Fruit fly (Drosophila melanogaster) whole organism, embryonic: ENCODE measurements around the gene kek6.

Source experiments
- Antp ChIP-seq: fragments of 200-800 bp; sonication (Bioruptor generic); optimal IDR thresholded peaks from 3 replicates; lab custom pipeline; 2016; ENCODE audit warnings: missing biosample characterization, missing genetic modification characterization
- CG10462 ChIP-seq: fragments of 200-800 bp; sonication (Bioruptor generic); optimal IDR thresholded peaks from 2 replicates; lab custom pipeline; 2016; ENCODE audit warnings: missing biosample characterization, missing genetic modification characterization
- CG11456 ChIP-seq: fragments of 200-800 bp; sonication (Bioruptor generic); IDR thresholded peaks from 3 replicates; pipeline ENCODE4 v1.3.6; 2022; ENCODE audit warnings: missing biosample characterization, missing genetic modification characterization
- CG11504 ChIP-seq: fragments of 200-800 bp; sonication (Bioruptor generic); optimal IDR thresholded peaks from 3 replicates; lab custom pipeline; 2019; ENCODE audit warnings: missing biosample characterization, mild to moderate bottlenecking, missing genetic modification characterization, moderate library complexity
- CG12104 ChIP-seq: fragments of 200-800 bp; sonication (Bioruptor generic); optimal IDR thresholded peaks from 3 replicates; lab custom pipeline; 2016; ENCODE audit warnings: missing biosample characterization, missing genetic modification characterization
- CG12219 ChIP-seq: fragments of 200-800 bp; sonication (Bioruptor generic); optimal IDR thresholded peaks from 3 replicates; lab custom pipeline; 2018; ENCODE audit warnings: missing biosample characterization, mild to moderate bottlenecking, missing genetic modification characterization
- CG12391 ChIP-seq: fragments of 200-800 bp; sonication (Bioruptor generic); optimal IDR thresholded peaks from 3 replicates; lab custom pipeline; 2018; ENCODE audit warnings: missing biosample characterization, mild to moderate bottlenecking, missing genetic modification characterization, moderate library complexity
- CG14965 ChIP-seq: fragments of 200-800 bp; sonication (Bioruptor generic); optimal IDR thresholded peaks from 2 replicates; lab custom pipeline; 2016; ENCODE audit warnings: missing biosample characterization, missing genetic modification characterization, borderline replicate concordance
- CG17328 ChIP-seq: fragments of 200-800 bp; sonication (Bioruptor generic); IDR thresholded peaks from 2 replicates; pipeline ENCODE4 v1.3.6; 2022; ENCODE audit warnings: missing biosample characterization, missing genetic modification characterization
- CG17568 ChIP-seq: fragments of 200-800 bp; sonication (Bioruptor generic); optimal IDR thresholded peaks from 2 replicates; lab custom pipeline; 2018; ENCODE audit warnings: missing biosample characterization, mild to moderate bottlenecking, missing genetic modification characterization, moderate library complexity
- CG31224 ChIP-seq: fragments of 200-800 bp; sonication (Bioruptor generic); IDR thresholded peaks from 2 replicates; pipeline ENCODE4 v1.3.6; 2022; ENCODE audit warnings: missing biosample characterization, missing genetic modification characterization
- CG3281 ChIP-seq: fragments of 200-800 bp; sonication (Bioruptor generic); optimal IDR thresholded peaks from 3 replicates; lab custom pipeline; 2017; ENCODE audit warnings: missing biosample characterization, mild to moderate bottlenecking, missing genetic modification characterization
- CG4820 ChIP-seq: fragments of 200-800 bp; sonication (Bioruptor generic); optimal IDR thresholded peaks from 3 replicates; lab custom pipeline; 2016; ENCODE audit warnings: missing biosample characterization, missing genetic modification characterization
- CG6683 ChIP-seq: fragments of 200-800 bp; sonication (Bioruptor generic); optimal IDR thresholded peaks from 2 replicates; lab custom pipeline; 2017; ENCODE audit warnings: missing biosample characterization, mild to moderate bottlenecking, missing genetic modification characterization, missing genetic modification reagents
- CG7745 ChIP-seq: fragments of 200-800 bp; sonication (Bioruptor generic); optimal IDR thresholded peaks from 2 replicates; lab custom pipeline; 2018; ENCODE audit warnings: missing biosample characterization, mild to moderate bottlenecking, missing genetic modification characterization, moderate library complexity
- CG8388 ChIP-seq: fragments of 200-800 bp; sonication (Bioruptor generic); optimal IDR thresholded peaks from 2 replicates; lab custom pipeline; 2019; ENCODE audit warnings: missing biosample characterization, mild to moderate bottlenecking, missing genetic modification characterization, moderate library complexity
- CG8924 ChIP-seq: fragments of 200-800 bp; optimal IDR thresholded peaks from 3 replicates; lab custom pipeline; 2019; ENCODE audit warnings: missing biosample characterization, mild to moderate bottlenecking, missing genetic modification characterization, moderate library complexity
- CHES-1-like ChIP-seq: fragments of 200-800 bp; sonication (Bioruptor generic); optimal IDR thresholded peaks from 2 replicates; lab custom pipeline; 2016; ENCODE audit warnings: missing biosample characterization, missing genetic modification characterization
- Doc2 ChIP-seq: fragments of 200-800 bp; sonication (Bioruptor generic); IDR thresholded peaks from 2 replicates; pipeline ENCODE4 v1.3.6; 2022; ENCODE audit warnings: missing biosample characterization, missing genetic modification characterization
- Gug ChIP-seq: fragments of 200-800 bp; sonication (Bioruptor generic); IDR thresholded peaks from 4 replicates; pipeline ENCODE4 v1.3.6; 2022; ENCODE audit warnings: missing biosample characterization, missing genetic modification characterization
- HmgZ ChIP-seq: fragments of 200-800 bp; sonication (Bioruptor generic); optimal IDR thresholded peaks from 2 replicates; lab custom pipeline; 2018; ENCODE audit warnings: missing biosample characterization, mild to moderate bottlenecking, missing genetic modification characterization
- Hr51 ChIP-seq, 2 experiments: fragments of 200-800 bp; sonication (Bioruptor generic); optimal IDR thresholded peaks; 2 replicates in 1 of 2; 3 replicates in 1 of 2; lab custom pipeline; 2016 to 2018; ENCODE audit warnings: missing biosample characterization in 2 of 2, missing genetic modification characterization in 2 of 2, mild to moderate bottlenecking in 1 of 2, moderate library complexity in 1 of 2
- Poxn ChIP-seq: fragments of 200-800 bp; sonication (Bioruptor generic); IDR thresholded peaks from 2 replicates; pipeline ENCODE4 v1.3.6; 2022; ENCODE audit warnings: missing biosample characterization, missing genetic modification characterization
- Scr ChIP-seq: fragments of 200-800 bp; sonication (Bioruptor generic); IDR thresholded peaks from 2 replicates; pipeline ENCODE4 v1.3.6; 2022; ENCODE audit warnings: missing biosample characterization, missing genetic modification characterization; ENCODE audit not compliant: partially characterized antibody
- Sox100B ChIP-seq: fragments of 200-800 bp; sonication (Bioruptor generic); optimal IDR thresholded peaks from 3 replicates; lab custom pipeline; 2018; ENCODE audit warnings: missing biosample characterization, mild to moderate bottlenecking, missing genetic modification characterization
- bigmax ChIP-seq: fragments of 200-800 bp; sonication (Bioruptor generic); optimal IDR thresholded peaks from 2 replicates; lab custom pipeline; 2018; ENCODE audit warnings: missing biosample characterization, mild to moderate bottlenecking, missing genetic modification characterization
- btn ChIP-seq: fragments of 200-800 bp; sonication (Bioruptor generic); optimal IDR thresholded peaks from 2 replicates; lab custom pipeline; 2016; ENCODE audit warnings: missing biosample characterization, missing genetic modification characterization
- da ChIP-seq: fragments of 200-800 bp; sonication (Bioruptor generic); optimal IDR thresholded peaks from 2 replicates; lab custom pipeline; 2016; ENCODE audit warnings: missing biosample characterization, missing genetic modification characterization
- dimm ChIP-seq: fragments of 200-800 bp; sonication (Bioruptor generic); IDR thresholded peaks from 2 replicates; pipeline ENCODE4 v1.3.6; 2022; ENCODE audit warnings: missing biosample characterization, missing genetic modification characterization
- esg ChIP-seq: fragments of 200-800 bp; sonication (Bioruptor generic); conservative IDR thresholded peaks from 2 replicates; pipeline ENCODE4 v1.3.6; 2022; ENCODE audit warnings: missing biosample characterization, missing genetic modification characterization
- exex ChIP-seq: fragments of 200-800 bp; sonication (Bioruptor generic); optimal IDR thresholded peaks from 4 replicates; lab custom pipeline; 2018; ENCODE audit warnings: missing biosample characterization, mild to moderate bottlenecking, missing genetic modification characterization, moderate library complexity
- h ChIP-seq: fragments of >200 bp; optimal IDR thresholded peaks from 2 replicates; lab custom pipeline; 2017
- hb ChIP-seq: fragments of 200-800 bp; sonication (Bioruptor generic); IDR thresholded peaks from 3 replicates; pipeline ENCODE4 v1.3.6; 2022; ENCODE audit warnings: missing biosample characterization, missing genetic modification characterization; ENCODE audit not compliant: partially characterized antibody
- her ChIP-seq: fragments of 200-800 bp; sonication (Bioruptor generic); optimal IDR thresholded peaks from 2 replicates; lab custom pipeline; 2016; ENCODE audit warnings: missing biosample characterization, missing genetic modification characterization
- jing ChIP-seq: fragments of 200-800 bp; sonication (Bioruptor generic); optimal IDR thresholded peaks from 2 replicates; lab custom pipeline; 2018; ENCODE audit warnings: missing biosample characterization, mild to moderate bottlenecking, missing genetic modification characterization
- kni ChIP-seq: fragments of 200-800 bp; sonication (Bioruptor generic); optimal IDR thresholded peaks from 3 replicates; lab custom pipeline; 2017; ENCODE audit warnings: mild to moderate bottlenecking, missing biosample characterization, missing genetic modification reagents, missing genetic modification characterization
- knrl ChIP-seq: fragments of 200-800 bp; sonication (Bioruptor generic); IDR thresholded peaks from 3 replicates; pipeline ENCODE4 v1.3.6; 2022; ENCODE audit warnings: missing biosample characterization, missing genetic modification characterization; ENCODE audit not compliant: partially characterized antibody
- phol ChIP-seq: fragments of 200-800 bp; sonication (Bioruptor generic); optimal IDR thresholded peaks from 3 replicates; lab custom pipeline; 2018; ENCODE audit warnings: missing biosample characterization, mild to moderate bottlenecking, missing genetic modification characterization, moderate library complexity
- pita ChIP-seq: fragments of 200-800 bp; sonication (Bioruptor generic); optimal IDR thresholded peaks from 2 replicates; lab custom pipeline; 2017; ENCODE audit warnings: missing biosample characterization, mild to moderate bottlenecking, missing genetic modification characterization
- schlank ChIP-seq: fragments of 200-800 bp; sonication (Bioruptor generic); optimal IDR thresholded peaks from 2 replicates; lab custom pipeline; 2018; ENCODE audit warnings: missing biosample characterization, mild to moderate bottlenecking, missing genetic modification characterization
- sens-2 ChIP-seq: fragments of 200-800 bp; sonication (Bioruptor generic); IDR thresholded peaks from 2 replicates; pipeline ENCODE4 v1.3.6; 2022; ENCODE audit warnings: missing biosample characterization, missing genetic modification characterization
- sisA ChIP-seq: fragments of 200-800 bp; sonication (Bioruptor generic); IDR thresholded peaks from 2 replicates; pipeline ENCODE4 v1.3.6; 2022; ENCODE audit warnings: missing biosample characterization, missing genetic modification characterization
- sna ChIP-seq: fragments of 200-800 bp; sonication (Bioruptor generic); IDR thresholded peaks from 2 replicates; pipeline ENCODE4 v1.3.6; 2022; ENCODE audit warnings: missing biosample characterization, missing genetic modification characterization; ENCODE audit not compliant: partially characterized antibody
- tna ChIP-seq: fragments of 200-800 bp; sonication (Bioruptor generic); IDR thresholded peaks from 2 replicates; pipeline ENCODE4 v1.3.6; 2022; ENCODE audit warnings: missing biosample characterization, missing genetic modification characterization; ENCODE audit not compliant: partially characterized antibody
- ttk ChIP-seq: fragments of 200-800 bp; sonication (Bioruptor generic); IDR thresholded peaks from 2 replicates; pipeline ENCODE4 v2.1.2; 2022; ENCODE audit warnings: missing biosample characterization, missing genetic modification characterization
- twi ChIP-seq: fragments of 200-800 bp; optimal IDR thresholded peaks from 2 replicates; lab custom pipeline; 2019; ENCODE audit warnings: missing biosample characterization, mild to moderate bottlenecking, missing genetic modification characterization, moderate library complexity
- unc-4 ChIP-seq: fragments of 200-800 bp; sonication (Bioruptor generic); IDR thresholded peaks from 2 replicates; pipeline ENCODE4 v1.3.6; 2022; ENCODE audit warnings: missing biosample characterization, missing genetic modification characterization; ENCODE audit not compliant: partially characterized antibody
- unpg ChIP-seq: fragments of 200-800 bp; sonication (Bioruptor generic); optimal IDR thresholded peaks from 3 replicates; lab custom pipeline; 2018; ENCODE audit warnings: missing biosample characterization, mild to moderate bottlenecking, missing genetic modification characterization, moderate library complexity
- vnd ChIP-seq: fragments of 200-800 bp; sonication (Bioruptor generic); IDR thresholded peaks from 3 replicates; pipeline ENCODE4 v1.3.6; 2022; ENCODE audit warnings: missing biosample characterization, missing genetic modification characterization; ENCODE audit not compliant: partially characterized antibody
- zfh2 ChIP-seq: fragments of 200-800 bp; sonication (Bioruptor generic); optimal IDR thresholded peaks from 2 replicates; lab custom pipeline; 2016; ENCODE audit warnings: missing biosample characterization, missing genetic modification characterization

kek6 gene

DNA sequence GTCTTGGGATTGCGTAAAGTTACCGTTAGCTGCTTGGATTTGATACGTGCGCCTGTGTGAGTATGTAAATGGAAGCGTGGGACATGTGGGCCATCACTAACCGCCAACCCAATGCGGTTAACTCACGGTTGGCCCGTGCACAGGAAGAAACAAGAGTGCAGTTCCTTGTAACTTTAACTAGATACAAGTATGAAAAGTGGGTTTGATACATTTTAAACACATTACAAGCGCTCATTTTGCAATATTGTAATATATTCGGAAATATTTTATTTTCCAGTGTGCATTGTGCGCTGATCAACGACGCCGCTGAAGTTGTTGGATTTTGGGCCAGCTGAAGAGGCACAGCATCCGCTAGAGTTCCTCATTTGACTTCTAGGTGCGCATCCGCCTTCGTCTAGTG, 65.8 kb downstream of the kek6 start (continued):
- TF ChIP-seq twi (no peak), bigmax (no peak), CG12219 (GFP tag; lab: Kevin White, UChicago) (peak; percentile 48), CG17328 (GFP tag; lab: Robert Waterston, UW) (peak; percentile 67), CG3281 (GFP tag; lab: Kevin White, UChicago) (no peak), CG6683 (GFP tag; lab: Kevin White, UChicago) (no peak), unpg (GFP tag; lab: Kevin White, UChicago) (peak; percentile 61), sens-2 (GFP tag; lab: Robert Waterston, UW) (no peak), kni (GFP tag; lab: Kevin White, UChicago) (no peak), CG11504 (tag; lab: Kevin White, UChicago) (peak; percentile 23), CG7745 (no peak), CHES-1-like (GFP tag; lab: Kevin White, UChicago) (no peak), HmgZ (no peak), dimm (GFP tag; lab: Robert Waterston, UW) (no peak), her (no peak), Scr (GFP tag; lab: Robert Waterston, UW) (no peak), ttk (GFP tag; lab: Robert Waterston, UW) (peak; percentile 62; the same call in 1 of the 2 replicates), Poxn (GFP tag; lab: Robert Waterston, UW) (no peak), sisA (GFP tag; lab: Robert Waterston, UW) (peak; percentile 58), zfh2 (GFP tag; lab: Kevin White, UChicago) (no peak), pita (GFP tag; lab: Kevin White, UChicago) (no peak), btn (no peak), Gug (GFP tag; lab: Robert Waterston, UW) (0 out of 4 replicates have a peak, but pooled peaks have one; percentile 18), Antp (peak; percentile 20), tna (GFP tag; lab: Robert Waterston, UW) (no peak), CG17568 (GFP tag; lab: Kevin White, UChicago) (no peak), CG4820 (GFP tag; lab: Kevin White, UChicago) (peak; percentile 28), schlank (no peak), phol (tag; lab: Kevin White, UChicago) (peak; percentile 42), jing (GFP tag; lab: Kevin White, UChicago) (no peak), Sox100B (GFP tag; lab: Kevin White, UChicago) (no peak), CG10462 (GFP tag; lab: Kevin White, UChicago) (no peak), unc-4 (GFP tag; lab: Robert Waterston, UW) (no peak), CG12104 (no peak), exex (tag; lab: Kevin White, UChicago) (no peak), sna (GFP tag; lab: Robert Waterston, UW) (no peak), Hr51 (GFP tag; optimal IDR thresholded peaks at IDR 0.05; lab: Kevin White, UChicago) (peak in 1 of 2 experiments; percentile 27), CG11456 (no peak), esg (0 out of 2 replicates have a peak, but pooled peaks have one; percentile 5), da (GFP tag; lab: Kevin White, UChicago) (no peak), hb (no peak), h (no peak), CG31224 (GFP tag; lab: Robert Waterston, UW) (no peak), CG8924 (tag; lab: Kevin White, UChicago) (peak; percentile 4), CG14965 (no peak), CG12391 (peak; percentile 49), vnd (GFP tag; lab: Robert Waterston, UW) (no peak), CG8388 (GFP tag; lab: Kevin White, UChicago) (peak; percentile 59), Doc2 (GFP tag; lab: Robert Waterston, UW) (no peak), knrl (GFP tag; lab: Robert Waterston, UW) (no peak)
